Fruit fly (Drosophila melanogaster) whole organism, wandering third instar larva: ENCODE results near the gene Hesr.

Experiments
- Abd-B ChIP-seq: fragments of >200 bp; optimal IDR thresholded peaks from 2 replicates; lab custom pipeline; 2017; ENCODE audit warnings: missing biosample characterization, missing genetic modification characterization
- CG32264 ChIP-seq: fragments of 200-800 bp; sonication (Bioruptor generic); optimal IDR thresholded peaks from 2 replicates; lab custom pipeline; 2016; ENCODE audit warnings: missing biosample characterization, missing genetic modification characterization
- CG9705 ChIP-seq: fragments of 200-800 bp; sonication (Bioruptor generic); optimal IDR thresholded peaks from 2 replicates; lab custom pipeline; 2018; ENCODE audit warnings: missing biosample characterization, mild to moderate bottlenecking, missing genetic modification characterization
- CrebA ChIP-seq: fragments of 200-800 bp; sonication (Bioruptor generic); optimal IDR thresholded peaks from 2 replicates; lab custom pipeline; 2016; ENCODE audit warnings: missing biosample characterization, mild to moderate bottlenecking, missing genetic modification characterization, borderline replicate concordance
- Dfd ChIP-seq: fragments of >200 bp; optimal IDR thresholded peaks from 2 replicates; lab custom pipeline; 2017; ENCODE audit warnings: missing biosample characterization, missing genetic modification characterization
- Dif ChIP-seq: fragments of 200-275, 200-300 bp; sonication (Bioruptor generic); optimal IDR thresholded peaks from 2 replicates; lab custom pipeline; 2018; ENCODE audit warnings: missing biosample characterization, missing genetic modification characterization; ENCODE audit not compliant: partially characterized antibody
- GATAd ChIP-seq: sonication (Bioruptor generic); optimal IDR thresholded peaks from 2 replicates; lab custom pipeline; 2016; ENCODE audit warnings: missing biosample characterization, missing genetic modification characterization
- HLH106 ChIP-seq: fragments of 200-800 bp; optimal IDR thresholded peaks from 3 replicates; lab custom pipeline; 2019; ENCODE audit warnings: missing biosample characterization, mild to moderate bottlenecking, missing genetic modification characterization, moderate library complexity
- Hnf4 ChIP-seq: fragments of 200-800 bp; sonication (Bioruptor generic); optimal IDR thresholded peaks from 2 replicates; lab custom pipeline; 2016; ENCODE audit warnings: missing biosample characterization, mild to moderate bottlenecking, missing genetic modification characterization
- Hr78 ChIP-seq: fragments of >200 bp; optimal IDR thresholded peaks from 2 replicates; lab custom pipeline; 2017; ENCODE audit warnings: missing biosample characterization, missing genetic modification characterization
- Hr83 ChIP-seq: fragments of 200-300 bp; sonication (Bioruptor generic); optimal IDR thresholded peaks from 2 replicates; lab custom pipeline; 2016; ENCODE audit warnings: missing biosample characterization, mild to moderate bottlenecking, missing genetic modification characterization, moderate library complexity; ENCODE audit not compliant: poor library complexity, severe bottlenecking
- Jra ChIP-seq: sonication (Bioruptor generic); optimal IDR thresholded peaks from 2 replicates; lab custom pipeline; 2016; ENCODE audit warnings: missing biosample characterization, missing genetic modification characterization
- Mio ChIP-seq: sonication (Bioruptor generic); optimal IDR thresholded peaks from 2 replicates; lab custom pipeline; 2016; ENCODE audit warnings: missing biosample characterization, missing genetic modification characterization
- Myc ChIP-seq: fragments of >200 bp; optimal IDR thresholded peaks from 2 replicates; lab custom pipeline; 2017
- N ChIP-seq: fragments of >200 bp; optimal IDR thresholded peaks from 2 replicates; lab custom pipeline; 2018; ENCODE audit warnings: missing biosample characterization, missing external identifiers, missing genetic modification characterization
- OdsH ChIP-seq: fragments of 200-800 bp; sonication (Bioruptor generic); optimal IDR thresholded peaks from 2 replicates; lab custom pipeline; 2016; ENCODE audit warnings: missing biosample characterization, mild to moderate bottlenecking, missing genetic modification characterization
- Sp1 ChIP-seq: fragments of 200-800 bp; sonication (Bioruptor generic); optimal IDR thresholded peaks from 3 replicates; lab custom pipeline; 2019; ENCODE audit warnings: missing biosample characterization, mild to moderate bottlenecking, missing genetic modification characterization, moderate library complexity
- br ChIP-seq: fragments of 200-800 bp; sonication (Bioruptor generic); optimal IDR thresholded peaks from 2 replicates; lab custom pipeline; 2016; ENCODE audit warnings: missing biosample characterization, missing genetic modification characterization
- brk ChIP-seq: fragments of 200-800 bp; sonication (Bioruptor generic); optimal IDR thresholded peaks from 2 replicates; lab custom pipeline; 2016; ENCODE audit warnings: missing biosample characterization, mild to moderate bottlenecking, missing genetic modification characterization
- dl ChIP-seq, 2 experiments: fragments of 175-275, 200-275 bp in 1 of 2; fragments of 200-275 bp in 1 of 2; sonication (Bioruptor generic); optimal IDR thresholded peaks; lab custom pipeline; 2018; ENCODE audit warnings: mild to moderate bottlenecking in 2 of 2, missing biosample characterization in 2 of 2, missing genetic modification characterization in 2 of 2, moderate library complexity in 2 of 2; ENCODE audit not compliant: partially characterized antibody in 2 of 2, insufficient read depth in 1 of 2
- dmrt93B ChIP-seq: fragments of 200-800 bp; sonication (Bioruptor generic); optimal IDR thresholded peaks from 2 replicates; lab custom pipeline; 2018; ENCODE audit warnings: missing biosample characterization, mild to moderate bottlenecking, missing genetic modification characterization
- dsf ChIP-seq: sonication (Bioruptor generic); optimal IDR thresholded peaks from 2 replicates; lab custom pipeline; 2016; ENCODE audit warnings: missing biosample characterization, missing genetic modification characterization, borderline replicate concordance
- ey ChIP-seq: fragments of 200-800 bp; sonication (Bioruptor generic); optimal IDR thresholded peaks from 2 replicates; lab custom pipeline; 2016; ENCODE audit warnings: missing biosample characterization, missing genetic modification characterization
- fru ChIP-seq: fragments of 200-800 bp; sonication (Bioruptor generic); optimal IDR thresholded peaks from 3 replicates; lab custom pipeline; 2016; ENCODE audit warnings: missing biosample characterization, mild to moderate bottlenecking, missing genetic modification characterization
- h ChIP-seq: fragments of 200-800 bp; sonication (Bioruptor generic); optimal IDR thresholded peaks from 3 replicates; lab custom pipeline; 2016; ENCODE audit warnings: missing biosample characterization, mild to moderate bottlenecking, missing genetic modification characterization
- jim ChIP-seq: fragments of 175-275, 200-325 bp; sonication (Bioruptor generic); optimal IDR thresholded peaks from 2 replicates; lab custom pipeline; 2016; ENCODE audit warnings: missing biosample characterization, mild to moderate bottlenecking, missing genetic modification characterization
- lola ChIP-seq: fragments of >200 bp; optimal IDR thresholded peaks from 2 replicates; lab custom pipeline; 2017; ENCODE audit warnings: missing biosample characterization, missing genetic modification characterization
- pan ChIP-seq: fragments of >200 bp; optimal IDR thresholded peaks from 2 replicates; lab custom pipeline; 2017
- psq ChIP-seq: fragments of 200-800 bp; sonication (Bioruptor generic); optimal IDR thresholded peaks from 3 replicates; lab custom pipeline; 2017; ENCODE audit warnings: missing biosample characterization, mild to moderate bottlenecking, missing genetic modification characterization, moderate library complexity
- sage ChIP-seq: fragments of 200-800 bp; sonication (Bioruptor generic); optimal IDR thresholded peaks from 2 replicates; lab custom pipeline; 2016; ENCODE audit warnings: missing biosample characterization, mild to moderate bottlenecking, missing genetic modification characterization
- tai ChIP-seq: sonication (Bioruptor generic); optimal IDR thresholded peaks from 2 replicates; lab custom pipeline; 2016; ENCODE audit warnings: missing biosample characterization, missing genetic modification characterization
- usp ChIP-seq: fragments of >200 bp; optimal IDR thresholded peaks from 2 replicates; lab custom pipeline; 2017; ENCODE audit warnings: missing biosample characterization, missing genetic modification characterization
- woc ChIP-seq: sonication (Bioruptor generic); optimal IDR thresholded peaks from 2 replicates; lab custom pipeline; 2016; ENCODE audit warnings: missing biosample characterization, mild to moderate bottlenecking, missing genetic modification characterization

Hesr gene

dm6 chrX:18205044-18205443 is at the start of gene Hesr:
Gene Hesr, minus strand, starts transcription at chrX:18205144.
- no peak for TF ChIP-seq Sp1
- no peak for TF ChIP-seq GATAd
- no peak for TF ChIP-seq CG32264 (GFP tag; lab: Kevin White, UChicago)
- no peak for TF ChIP-seq N (GFP tag; lab: Kevin White, UChicago)
- TF ChIP-seq Mio (GFP tag; lab: Kevin White, UChicago): no peak
- no peak for TF ChIP-seq Hr78 (GFP tag; lab: Kevin White, UChicago)
- TF ChIP-seq Abd-B: no peak
- no peak for TF ChIP-seq Jra (GFP tag; lab: Kevin White, UChicago)
- TF ChIP-seq woc (GFP tag; lab: Kevin White, UChicago): no peak
- no peak for TF ChIP-seq sage (GFP tag; lab: Kevin White, UChicago)
- no peak for TF ChIP-seq tai (GFP tag; lab: Kevin White, UChicago)
- TF ChIP-seq Hr83 (GFP tag; lab: Kevin White, UChicago): no peak
- TF ChIP-seq, all 38 proteins: peak for 0

dm6 chrX:18254465-18254864 is 49.5 kb upstream of the Hesr start:
- TF ChIP-seq usp (no peak), dsf (GFP tag; lab: Kevin White, UChicago) (no peak), br (no peak), tai (GFP tag; lab: Kevin White, UChicago) (no peak), dmrt93B (GFP tag; lab: Kevin White, UChicago) (no peak), CG9705 (no peak), Abd-B (no peak), fru (GFP tag; lab: Kevin White, UChicago) (no peak), GATAd (no peak)
- TF ChIP-seq, all 38 proteins: peak for 0

- TF ChIP-seq psq (GFP tag; lab: Kevin White, UChicago) (no peak), usp (no peak), Dfd (no peak)
These were observed 48.8 kb upstream of the Hesr start for dm6 chrX:18253773-18254172.

dm6 chrX:18251910-18252309 is 47.0 kb upstream of the Hesr start:
- TF ChIP-seq tai (GFP tag; lab: Kevin White, UChicago) (no peak), GATAd (no peak), HLH106 (tag; lab: Kevin White, UChicago) (no peak), psq (GFP tag; lab: Kevin White, UChicago) (no peak), dl (GFP tag; optimal IDR thresholded peaks at IDR 0.05; lab: Kevin White, UChicago; ENCODE audit: insufficient read depth in 1 of 2, partially characterized antibody in 2 of 2) (no peak), Sp1 (no peak), h (GFP tag; lab: Kevin White, UChicago) (no peak), sage (GFP tag; lab: Kevin White, UChicago) (no peak)
- TF ChIP-seq, all 38 proteins: peak for 0

dm6 chrX:18248267-18248666 is 43.3 kb upstream of the Hesr start:
- no peak for TF ChIP-seq Mio (GFP tag; lab: Kevin White, UChicago)
- TF ChIP-seq Hnf4 (GFP tag; lab: Kevin White, UChicago): no peak
- no peak for TF ChIP-seq dsf (GFP tag; lab: Kevin White, UChicago)
- no peak for TF ChIP-seq jim (GFP tag; lab: Kevin White, UChicago)
- no peak for TF ChIP-seq br
- TF ChIP-seq lola (GFP tag; lab: Kevin White, UChicago): no peak
- no peak for TF ChIP-seq Hr78 (GFP tag; lab: Kevin White, UChicago)
- TF ChIP-seq ey (GFP tag; lab: Kevin White, UChicago): no peak
- TF ChIP-seq Myc (lab: Kevin White, UChicago): no peak
- TF ChIP-seq GATAd: no peak

- TF ChIP-seq Abd-B: no peak
- TF ChIP-seq Hr83 (GFP tag; lab: Kevin White, UChicago): no peak
- no peak for TF ChIP-seq OdsH (GFP tag; lab: Kevin White, UChicago)
- TF ChIP-seq Hr78 (GFP tag; lab: Kevin White, UChicago): no peak
- TF ChIP-seq ey (GFP tag; lab: Kevin White, UChicago): no peak
- TF ChIP-seq woc (GFP tag; lab: Kevin White, UChicago): no peak
- no peak for TF ChIP-seq sage (GFP tag; lab: Kevin White, UChicago)
- no peak for TF ChIP-seq usp
- TF ChIP-seq Hnf4 (GFP tag; lab: Kevin White, UChicago): no peak
- TF ChIP-seq Dif: no peak
- TF ChIP-seq pan (lab: Kevin White, UChicago): no peak
- no peak for TF ChIP-seq brk (GFP tag; lab: Kevin White, UChicago)
- TF ChIP-seq GATAd: no peak
- no peak for TF ChIP-seq CrebA (GFP tag; lab: Kevin White, UChicago)
These were observed 41.9 kb upstream of the Hesr start for dm6 chrX:18246842-18247241.
